Worm (Caenorhabditis elegans) whole organism, L4 larva: Measurements from ENCODE around the gene H38K22.6.

Experiments used
- D1046.2 ChIP-seq: fragments of 200-800 bp; sonication (Bioruptor generic); IDR thresholded peaks from 2 replicates; pipeline ENCODE4 v1.3.6; 2022; ENCODE audit warnings: missing genetic modification characterization, missing compliant biosample characterization
- F10B5.3 ChIP-seq: sonication (generic microtip); optimal IDR thresholded peaks from 2 replicates; lab custom pipeline; 2016; ENCODE audit warnings: mild to moderate bottlenecking, missing genetic modification characterization, missing compliant biosample characterization
- F44E2.7 ChIP-seq: fragments of 200-800 bp; sonication (Bioruptor generic); IDR thresholded peaks from 2 replicates; pipeline ENCODE4 v2.1.2; 2022; ENCODE audit warnings: missing genetic modification characterization, missing compliant biosample characterization
- T20F7.1 ChIP-seq: fragments of 200-800 bp; sonication (Bioruptor generic); optimal IDR thresholded peaks from 2 replicates; lab custom pipeline; 2018; ENCODE audit warnings: mild to moderate bottlenecking, missing genetic modification characterization, missing compliant biosample characterization
- T26A8.4 ChIP-seq: fragments of 200-800 bp; sonication (Bioruptor generic); IDR thresholded peaks from 2 replicates; pipeline ENCODE4 v1.3.6; 2022; ENCODE audit warnings: missing genetic modification characterization, missing compliant biosample characterization
- ZK546.5 ChIP-seq, 2 experiments: sonication (generic microtip); optimal IDR thresholded peaks; 2 replicates each; lab custom pipeline; 2017; ENCODE audit warnings: missing biosample characterization in 2 of 2, missing genetic modification characterization in 2 of 2
- aha-1 ChIP-seq: fragments of 150-350 bp; peaks from one replicate; lab custom pipeline; 2014; ENCODE audit warnings: missing biosample characterization, missing genetic modification characterization
- aly-2 ChIP-seq: sonication (generic microtip); optimal IDR thresholded peaks from 2 replicates; lab custom pipeline; 2018; ENCODE audit warnings: missing biosample characterization, missing genetic modification characterization
- arid-1 ChIP-seq: fragments of 200-800 bp; sonication (Bioruptor generic); conservative IDR thresholded peaks from 2 replicates; pipeline ENCODE4 v1.3.6; 2022; ENCODE audit warnings: missing genetic modification reagents, missing genetic modification characterization, missing compliant biosample characterization
- attf-4 ChIP-seq: sonication (generic microtip); optimal IDR thresholded peaks from 3 replicates; lab custom pipeline; 2017; ENCODE audit warnings: missing biosample characterization, missing genetic modification characterization
- ces-1 ChIP-seq: fragments of 150-350 bp; sonication (generic microtip); optimal IDR thresholded peaks from 4 replicates; lab custom pipeline; 2014; ENCODE audit warnings: missing biosample characterization, missing genetic modification reagents, missing genetic modification characterization
- ctbp-1 ChIP-seq: fragments of 200-800 bp; sonication (Bioruptor generic); IDR thresholded peaks from 2 replicates; pipeline ENCODE4 v1.3.6; 2022; ENCODE audit warnings: missing genetic modification reagents, missing genetic modification characterization, missing compliant biosample characterization
- daf-16 ChIP-seq, 3 experiments: sonication (generic microtip); optimal IDR thresholded peaks; 2 replicates each; lab custom pipeline; 2016 to 2017; ENCODE audit warnings: missing genetic modification characterization in 3 of 3, missing genetic modification reagents in 3 of 3, mild to moderate bottlenecking in 2 of 3, missing compliant biosample characterization in 2 of 3, missing biosample characterization in 1 of 3, moderate library complexity in 1 of 3
- dmd-8 ChIP-seq: fragments of 200-800 bp; sonication (Bioruptor generic); IDR thresholded peaks from 2 replicates; pipeline ENCODE4 v1.3.6; 2022; ENCODE audit warnings: missing genetic modification characterization, missing compliant biosample characterization
- dmd-9 ChIP-seq: fragments of 200-800 bp; sonication (Bioruptor generic); IDR thresholded peaks from 2 replicates; pipeline ENCODE4 v1.3.6; 2022; ENCODE audit warnings: missing genetic modification reagents, missing genetic modification characterization, missing compliant biosample characterization
- dve-1 ChIP-seq: sonication (generic microtip); optimal IDR thresholded peaks from 2 replicates; lab custom pipeline; 2017; ENCODE audit warnings: antibody characterized with exemption, mild to moderate bottlenecking, missing genetic modification characterization, missing compliant biosample characterization; ENCODE audit not compliant: insufficient read depth
- egl-43 ChIP-seq: fragments of 200-800 bp; sonication (Bioruptor generic); IDR thresholded peaks from 2 replicates; pipeline ENCODE4 v1.3.6; 2022; ENCODE audit warnings: missing genetic modification reagents, missing genetic modification characterization, missing compliant biosample characterization
- gei-8 ChIP-seq: fragments of 200-800 bp; sonication (Bioruptor generic); optimal IDR thresholded peaks from 2 replicates; lab custom pipeline; 2018; ENCODE audit warnings: mild to moderate bottlenecking, missing genetic modification characterization, missing compliant biosample characterization
- hif-1 ChIP-seq, 2 experiments: sonication (generic microtip); optimal IDR thresholded peaks; 2 replicates each; lab custom pipeline; 2016 to 2017; ENCODE audit warnings: missing compliant biosample characterization in 2 of 2, missing genetic modification characterization in 2 of 2, missing genetic modification reagents in 2 of 2, missing genotype in 2 of 2, mild to moderate bottlenecking in 1 of 2
- hlh-30 ChIP-seq: sonication (generic microtip); optimal IDR thresholded peaks from 2 replicates; lab custom pipeline; 2017; ENCODE audit warnings: antibody characterized with exemption, mild to moderate bottlenecking, missing genetic modification characterization, missing compliant biosample characterization; ENCODE audit not compliant: insufficient read depth
- hmg-1.1 ChIP-seq: fragments of 200-800 bp; sonication (Bioruptor generic); IDR thresholded peaks from 2 replicates; pipeline ENCODE4 v1.3.6; 2022; ENCODE audit warnings: missing genetic modification reagents, missing genetic modification characterization, missing compliant biosample characterization
- jun-1 ChIP-seq: fragments of 150-350 bp; optimal IDR thresholded peaks from 2 replicates; lab custom pipeline; 2014; ENCODE audit warnings: missing biosample characterization, missing genetic modification reagents, missing genetic modification characterization
- lim-7 ChIP-seq: fragments of 200-800 bp; sonication (Bioruptor generic); IDR thresholded peaks from 2 replicates; pipeline ENCODE4 v1.3.6; 2022; ENCODE audit warnings: missing genetic modification characterization, missing compliant biosample characterization
- lin-1 ChIP-seq: fragments of 200-800 bp; sonication (Bioruptor generic); IDR thresholded peaks from 2 replicates; pipeline ENCODE4 v1.3.6; 2022; ENCODE audit warnings: missing genetic modification reagents, missing genetic modification characterization, missing compliant biosample characterization
- lin-38 ChIP-seq: fragments of 200-800 bp; sonication (Bioruptor generic); IDR thresholded peaks from 2 replicates; pipeline ENCODE4 v1.3.6; 2022; ENCODE audit warnings: missing genetic modification reagents, missing genetic modification characterization, missing compliant biosample characterization
- lir-3 ChIP-seq: sonication (generic microtip); optimal IDR thresholded peaks from 2 replicates; lab custom pipeline; 2016; ENCODE audit warnings: mild to moderate bottlenecking, missing genetic modification characterization, missing compliant biosample characterization
- lsy-2 ChIP-seq, 2 experiments: fragments of 150-350 bp in 1 of 2; sonication (generic microtip) in 1 of 2; optimal IDR thresholded peaks; 2 replicates each; lab custom pipeline; 2014 to 2017; ENCODE audit warnings: missing biosample characterization in 2 of 2, missing genetic modification characterization in 2 of 2
- madf-9 ChIP-seq: fragments of 200-800 bp; sonication (Bioruptor generic); conservative IDR thresholded peaks from 2 replicates; pipeline ENCODE4 v1.3.6; 2022; ENCODE audit warnings: missing genetic modification reagents, missing genetic modification characterization, missing compliant biosample characterization
- mdl-1 ChIP-seq, 2 experiments: fragments of 150-350 bp in 1 of 2; sonication (generic microtip) in 1 of 2; optimal IDR thresholded peaks; 2 replicates each; lab custom pipeline; 2014 to 2017; ENCODE audit warnings: missing biosample characterization in 2 of 2, missing genetic modification characterization in 2 of 2
- mep-1 ChIP-seq: fragments of 150-350 bp; sonication (generic microtip); optimal IDR thresholded peaks from 3 replicates; lab custom pipeline; 2014; ENCODE audit warnings: missing biosample characterization, missing genetic modification characterization
- mes-2 ChIP-seq: sonication (generic microtip); optimal IDR thresholded peaks from 2 replicates; lab custom pipeline; 2016; ENCODE audit warnings: missing genotype, mild to moderate bottlenecking, missing genetic modification characterization, missing compliant biosample characterization; ENCODE audit not compliant: poor library complexity, severe bottlenecking
- mxl-3 ChIP-seq: fragments of 200-800 bp; sonication (Bioruptor generic); optimal IDR thresholded peaks from 2 replicates; lab custom pipeline; 2018; ENCODE audit warnings: mild to moderate bottlenecking, missing genetic modification characterization, missing compliant biosample characterization
- nhr-102 ChIP-seq: sonication (generic microtip); optimal IDR thresholded peaks from 2 replicates; lab custom pipeline; 2016; ENCODE audit warnings: mild to moderate bottlenecking, missing genetic modification characterization, moderate library complexity, missing compliant biosample characterization
- nhr-48 ChIP-seq: sonication (generic microtip); optimal IDR thresholded peaks from 2 replicates; lab custom pipeline; 2016; ENCODE audit warnings: mild to moderate bottlenecking, missing genetic modification characterization, missing compliant biosample characterization
- nhr-6 ChIP-seq: fragments of 150-350 bp; optimal IDR thresholded peaks from 2 replicates; lab custom pipeline; 2014; ENCODE audit warnings: missing biosample characterization, missing genetic modification characterization
- pqm-1 ChIP-seq: sonication (generic microtip); optimal IDR thresholded peaks from 2 replicates; lab custom pipeline; 2017; ENCODE audit warnings: missing biosample characterization, missing genetic modification characterization
- rbr-2 ChIP-seq: sonication (generic microtip); optimal IDR thresholded peaks from 2 replicates; lab custom pipeline; 2016; ENCODE audit warnings: missing genotype, missing genetic modification characterization, missing compliant biosample characterization
- set-16 ChIP-seq: fragments of 200-800 bp; sonication (Bioruptor generic); IDR thresholded peaks from 2 replicates; pipeline ENCODE4 v1.3.6; 2022; ENCODE audit warnings: missing genetic modification reagents, missing genetic modification characterization, missing compliant biosample characterization
- snpc-4 ChIP-seq: fragments of 150-350 bp; optimal IDR thresholded peaks from 2 replicates; lab custom pipeline; 2014; ENCODE audit warnings: missing biosample characterization, missing genetic modification characterization
- tag-97 ChIP-seq: fragments of 200-800 bp; sonication (Bioruptor generic); IDR thresholded peaks from 2 replicates; pipeline ENCODE4 v1.3.6; 2022; ENCODE audit warnings: missing genetic modification characterization, missing compliant biosample characterization
- tra-1 ChIP-seq: fragments of 200-800 bp; sonication (Bioruptor generic); IDR thresholded peaks from 2 replicates; pipeline ENCODE4 v1.3.6; 2022; ENCODE audit warnings: missing genetic modification reagents, missing genetic modification characterization, missing compliant biosample characterization
- zfp-3 ChIP-seq: fragments of 200-800 bp; sonication (Bioruptor generic); conservative IDR thresholded peaks from 2 replicates; pipeline ENCODE4 v1.3.6; 2022; ENCODE audit warnings: missing genetic modification reagents, missing genetic modification characterization, missing compliant biosample characterization

The H38K22.6 gene

DNA sequence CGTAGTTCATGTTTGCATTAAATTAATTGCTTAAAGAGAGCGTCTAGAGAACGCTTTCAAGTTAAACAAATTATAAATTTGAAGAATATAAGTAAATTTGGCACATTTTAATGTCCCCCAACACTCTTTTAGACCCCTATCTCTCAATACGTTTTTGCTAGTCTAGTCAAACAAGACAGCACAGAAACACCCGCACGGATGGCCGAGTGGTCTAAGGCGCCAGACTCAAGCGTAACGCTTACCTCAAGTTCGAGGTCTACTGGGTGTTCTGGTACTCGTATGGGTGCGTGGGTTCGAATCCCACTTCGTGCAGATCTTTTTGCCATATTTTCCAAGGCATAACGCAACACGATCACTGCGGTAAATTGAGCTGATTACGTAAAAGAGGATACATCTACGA lies 42.1 kb downstream of the H38K22.6 start (continued):
- no peak for TF ChIP-seq tag-97
- peak; percentile 69 for TF ChIP-seq egl-43 (GFP tag; lab: Robert Waterston, UW)
- TF ChIP-seq ces-1 (GFP tag; lab: Kevin White, UChicago), result no peak
- TF ChIP-seq aly-2, result no peak
- TF ChIP-seq snpc-4 (tag; lab: Kevin White, UChicago), result no peak
- TF ChIP-seq ZK546.5 (tag; optimal IDR thresholded peaks at IDR 0.05; lab: Kevin White, UChicago), result no peak
- TF ChIP-seq, all 104 proteins: peak for 26

DNA sequence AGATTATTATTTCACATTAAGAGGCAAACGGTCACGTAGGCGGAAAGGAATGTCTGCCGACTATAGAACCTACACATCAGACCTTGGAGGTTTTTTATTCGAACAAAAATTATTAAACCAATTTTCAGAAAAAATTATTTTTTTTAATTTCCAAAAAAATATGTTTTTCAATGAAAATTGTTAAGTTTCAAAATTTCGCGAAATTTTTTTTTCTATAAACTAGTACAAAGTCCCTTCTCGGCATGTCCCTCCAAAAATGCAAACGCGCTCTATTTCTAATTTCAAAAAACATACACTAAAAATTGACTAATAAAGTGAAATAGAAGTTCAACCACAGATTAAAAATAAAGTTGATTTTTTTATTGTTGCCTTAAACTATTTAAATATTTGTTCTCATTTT lies 44.8 kb downstream of the H38K22.6 start, which contains the start of gene ckb-1:
ckb-1 (plus strand) TSS at position 301 of the 400 bp plus-strand sequence.
- peak in 1 of 2 experiments; percentile 7 for TF ChIP-seq lsy-2 (tag; optimal IDR thresholded peaks at IDR 0.05; lab: Kevin White, UChicago)
- TF ChIP-seq dve-1, result peak; percentile 15
- peak; percentile 39; the same call in 1 of the 2 replicates for TF ChIP-seq lin-38 (GFP tag; lab: Robert Waterston, UW)
- peak; percentile 8 for TF ChIP-seq mes-2 (tag; lab: Kevin White, UChicago)
- no peak for TF ChIP-seq zfp-3
- TF ChIP-seq hif-1 (tag; optimal IDR thresholded peaks at IDR 0.05; lab: Kevin White, UChicago), result no peak

DNA sequence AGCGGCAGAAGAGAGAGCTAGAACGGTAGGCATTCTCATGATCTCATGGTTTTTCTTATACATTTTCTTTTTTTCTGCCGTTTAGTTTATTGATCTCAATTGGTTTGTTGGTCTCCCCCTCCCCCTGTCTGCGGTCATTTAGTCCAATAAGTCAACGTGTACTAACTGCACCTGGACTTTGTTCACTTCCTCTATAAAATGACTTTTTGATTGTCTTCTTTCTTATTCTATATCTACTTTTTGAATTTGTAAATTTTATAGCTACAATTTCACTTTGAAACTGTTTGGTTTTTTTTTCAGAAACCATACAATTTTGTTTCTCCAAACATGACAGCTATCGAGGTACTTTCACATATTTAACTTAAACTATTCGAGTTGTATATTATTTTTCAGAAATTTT lies 47.4 kb downstream of the H38K22.6 start, which contains the start of gene ckb-2:
ckb-2 (plus strand) TSS at position 301 of the 400 bp plus-strand sequence.
- no peak for TF ChIP-seq hlh-30 (tag; lab: Kevin White, UChicago)
- TF ChIP-seq mdl-1 (tag; optimal IDR thresholded peaks at IDR 0.05; lab: Kevin White, UChicago), result no peak
- no peak for TF ChIP-seq mep-1 (tag; lab: Kevin White, UChicago)
- no peak for TF ChIP-seq lin-1
- TF ChIP-seq gei-8 (GFP tag; lab: Kevin White, UChicago), result no peak
- no peak for TF ChIP-seq attf-4 (tag; lab: Kevin White, UChicago)

ce11 chrIII:4369381-4369809 lies 49.2 kb downstream of the H38K22.6 start:
- TF ChIP-seq T20F7.1, result peak; percentile 57
- TF ChIP-seq nhr-48 (tag; lab: Kevin White, UChicago), result peak; percentile 67
- TF ChIP-seq dmd-8 (GFP tag; lab: Robert Waterston, UW), result peak; percentile 78; the same call in 1 of the 2 replicates
- peak; percentile 52 for TF ChIP-seq lir-3
- peak; percentile 71 for TF ChIP-seq lim-7 (GFP tag; lab: Robert Waterston, UW)
- peak; percentile 41 for TF ChIP-seq mxl-3 (GFP tag; lab: Kevin White, UChicago)
- peak; percentile 84 for TF ChIP-seq lin-38 (GFP tag; lab: Robert Waterston, UW)
- TF ChIP-seq T26A8.4 (GFP tag; lab: Robert Waterston, UW), result peak; percentile 84
- TF ChIP-seq zfp-3, result peak; percentile 82
- TF ChIP-seq madf-9 (GFP tag; lab: Robert Waterston, UW), result peak; percentile 78
- 0 out of 2 replicates have a peak, but pooled peaks have one; percentile 43 for TF ChIP-seq lin-1
- peak in 1 of 2 experiments; percentile 17 for TF ChIP-seq mdl-1 (tag; optimal IDR thresholded peaks at IDR 0.05; lab: Kevin White, UChicago)
- TF ChIP-seq tra-1 (GFP tag; lab: Robert Waterston, UW), result peak; percentile 65
- peak; percentile 88 for TF ChIP-seq hmg-1.1 (GFP tag; lab: Robert Waterston, UW)
- peak; percentile 44 for TF ChIP-seq hlh-30 (tag; lab: Kevin White, UChicago)
- peak; percentile 96 for TF ChIP-seq aha-1 (tag; lab: Kevin White, UChicago)
- peak; percentile 45; the same call in 1 of the 2 replicates for TF ChIP-seq arid-1 (GFP tag; lab: Robert Waterston, UW)
- peak; percentile 20 to 54 for TF ChIP-seq daf-16 (GFP tag; optimal IDR thresholded peaks at IDR 0.05; lab: Kevin White, UChicago)
- peak; percentile 24 for TF ChIP-seq daf-16 (tag; optimal IDR thresholded peaks at IDR 0.05; lab: Kevin White, UChicago)
- peak; percentile 90 for TF ChIP-seq set-16 (GFP tag; lab: Robert Waterston, UW)
- peak; percentile 94 for TF ChIP-seq egl-43 (GFP tag; lab: Robert Waterston, UW)
- TF ChIP-seq D1046.2 (GFP tag; lab: Robert Waterston, UW), result peak; percentile 52; the same call in 1 of the 2 replicates
- peak; percentile 71 for TF ChIP-seq nhr-102 (tag; lab: Kevin White, UChicago)
- TF ChIP-seq F44E2.7 (GFP tag; lab: Robert Waterston, UW), result peak; percentile 75; the same call in 1 of the 2 replicates
- peak; percentile 30 for TF ChIP-seq nhr-6 (tag; lab: Kevin White, UChicago)
- peak; percentile 74 for TF ChIP-seq rbr-2
- TF ChIP-seq jun-1 (tag; lab: Kevin White, UChicago), result peak; percentile 6
- TF ChIP-seq F10B5.3 (tag; lab: Kevin White, UChicago), result peak; percentile 49
- peak; percentile 61 for TF ChIP-seq dve-1
- peak; percentile 3 for TF ChIP-seq pqm-1 (tag; lab: Kevin White, UChicago)
- peak; percentile 69; the same call in 1 of the 2 replicates for TF ChIP-seq ctbp-1
- TF ChIP-seq dmd-9 (GFP tag; lab: Robert Waterston, UW), result peak; percentile 39; the same call in 1 of the 2 replicates
